Worm (Caenorhabditis elegans) whole organism, L4 larva: ENCODE measurements around the gene arx-2.

ENCODE experiments used
- F10B5.3 ChIP-seq: sonication (generic microtip); optimal IDR thresholded peaks from 2 replicates; lab custom pipeline; 2016; ENCODE audit warnings: mild to moderate bottlenecking, missing genetic modification characterization, missing compliant biosample characterization
- F26F4.8 ChIP-seq: fragments of 200-800 bp; sonication (Bioruptor generic); conservative IDR thresholded peaks from 2 replicates; pipeline ENCODE4 v1.3.6; 2022; ENCODE audit warnings: missing genetic modification characterization, missing compliant biosample characterization
- F37D6.2 ChIP-seq: sonication (generic microtip); optimal IDR thresholded peaks from 2 replicates; lab custom pipeline; 2016; ENCODE audit warnings: mild to moderate bottlenecking, missing genetic modification characterization, missing compliant biosample characterization
- F49E8.2 ChIP-seq: sonication (generic microtip); optimal IDR thresholded peaks from 2 replicates; lab custom pipeline; 2016; ENCODE audit warnings: missing compliant biosample characterization, mild to moderate bottlenecking, missing genetic modification characterization, borderline replicate concordance
- T20F7.1 ChIP-seq: fragments of 200-800 bp; sonication (Bioruptor generic); optimal IDR thresholded peaks from 2 replicates; lab custom pipeline; 2018; ENCODE audit warnings: mild to moderate bottlenecking, missing genetic modification characterization, missing compliant biosample characterization
- T26A8.4 ChIP-seq: fragments of 200-800 bp; sonication (Bioruptor generic); IDR thresholded peaks from 2 replicates; pipeline ENCODE4 v1.3.6; 2022; ENCODE audit warnings: missing genetic modification characterization, missing compliant biosample characterization
- Y105C5A.15 ChIP-seq: fragments of 200-800 bp; sonication (Bioruptor generic); IDR thresholded peaks from 2 replicates; pipeline ENCODE4 v1.3.6; 2022; ENCODE audit warnings: missing genetic modification characterization, missing compliant biosample characterization
- Y5F2A.4 ChIP-seq: fragments of 200-800 bp; sonication (Bioruptor generic); optimal IDR thresholded peaks from 2 replicates; lab custom pipeline; 2018; ENCODE audit warnings: mild to moderate bottlenecking, missing genetic modification characterization, missing compliant biosample characterization
- arid-1 ChIP-seq: fragments of 200-800 bp; sonication (Bioruptor generic); conservative IDR thresholded peaks from 2 replicates; pipeline ENCODE4 v1.3.6; 2022; ENCODE audit warnings: missing genetic modification reagents, missing genetic modification characterization, missing compliant biosample characterization
- ceh-20 ChIP-seq: fragments of 200-800 bp; sonication (Bioruptor generic); IDR thresholded peaks from 2 replicates; pipeline ENCODE4 v1.3.6; 2022; ENCODE audit warnings: missing genetic modification reagents, missing genetic modification characterization, missing compliant biosample characterization
- ceh-62 ChIP-seq: sonication (generic microtip); optimal IDR thresholded peaks from 2 replicates; lab custom pipeline; 2017; ENCODE audit warnings: missing biosample characterization, missing genetic modification characterization
- daf-19 ChIP-seq: fragments of 200-800 bp; sonication (Bioruptor generic); conservative IDR thresholded peaks from 2 replicates; pipeline ENCODE4 v1.3.6; 2022; ENCODE audit warnings: missing genetic modification characterization, missing compliant biosample characterization
- daf-8 ChIP-seq: fragments of 200-800 bp; sonication (Bioruptor generic); IDR thresholded peaks from 2 replicates; pipeline ENCODE4 v1.3.6; 2022; ENCODE audit warnings: missing genetic modification characterization, missing compliant biosample characterization
- dmd-6 ChIP-seq: fragments of 200-800 bp; sonication (Bioruptor generic); IDR thresholded peaks from 2 replicates; pipeline ENCODE4 v1.3.6; 2022; ENCODE audit warnings: missing genetic modification reagents, missing genetic modification characterization, missing compliant biosample characterization
- dmd-9 ChIP-seq: fragments of 200-800 bp; sonication (Bioruptor generic); IDR thresholded peaks from 2 replicates; pipeline ENCODE4 v1.3.6; 2022; ENCODE audit warnings: missing genetic modification reagents, missing genetic modification characterization, missing compliant biosample characterization
- dpl-1 ChIP-seq: fragments of 150-350 bp; optimal IDR thresholded peaks from 2 replicates; lab custom pipeline; 2014; ENCODE audit warnings: missing biosample characterization, missing genetic modification reagents, missing genetic modification characterization
- duxl-1 ChIP-seq: sonication (generic microtip); optimal IDR thresholded peaks from 2 replicates; lab custom pipeline; 2016; ENCODE audit warnings: mild to moderate bottlenecking, missing genetic modification characterization, moderate library complexity, missing compliant biosample characterization; ENCODE audit not compliant: poor library complexity
- dve-1 ChIP-seq: sonication (generic microtip); optimal IDR thresholded peaks from 2 replicates; lab custom pipeline; 2017; ENCODE audit warnings: antibody characterized with exemption, mild to moderate bottlenecking, missing genetic modification characterization, missing compliant biosample characterization; ENCODE audit not compliant: insufficient read depth
- egl-43 ChIP-seq: fragments of 200-800 bp; sonication (Bioruptor generic); IDR thresholded peaks from 2 replicates; pipeline ENCODE4 v1.3.6; 2022; ENCODE audit warnings: missing genetic modification reagents, missing genetic modification characterization, missing compliant biosample characterization
- fkh-10 ChIP-seq: fragments of 150-350 bp; optimal IDR thresholded peaks from 2 replicates; lab custom pipeline; 2014; ENCODE audit warnings: missing biosample characterization, missing genetic modification reagents, missing genetic modification characterization
- hlh-11 ChIP-seq: fragments of 200-800 bp; sonication (Bioruptor generic); optimal IDR thresholded peaks from 2 replicates; lab custom pipeline; 2018; ENCODE audit warnings: mild to moderate bottlenecking, missing genetic modification characterization, missing compliant biosample characterization
- hlh-30 ChIP-seq: sonication (generic microtip); optimal IDR thresholded peaks from 2 replicates; lab custom pipeline; 2017; ENCODE audit warnings: antibody characterized with exemption, mild to moderate bottlenecking, missing genetic modification characterization, missing compliant biosample characterization; ENCODE audit not compliant: insufficient read depth
- hmg-1.1 ChIP-seq: fragments of 200-800 bp; sonication (Bioruptor generic); IDR thresholded peaks from 2 replicates; pipeline ENCODE4 v1.3.6; 2022; ENCODE audit warnings: missing genetic modification reagents, missing genetic modification characterization, missing compliant biosample characterization
- lim-7 ChIP-seq: fragments of 200-800 bp; sonication (Bioruptor generic); IDR thresholded peaks from 2 replicates; pipeline ENCODE4 v1.3.6; 2022; ENCODE audit warnings: missing genetic modification characterization, missing compliant biosample characterization
- lin-15B ChIP-seq: fragments of 150-350 bp; sonication (generic microtip); optimal IDR thresholded peaks from 3 replicates; lab custom pipeline; 2014; ENCODE audit warnings: missing biosample characterization, missing genetic modification characterization
- madf-5 ChIP-seq, 2 experiments: fragments of 200-800 bp; sonication (Bioruptor generic); IDR thresholded peaks; 2 replicates each; pipeline ENCODE4 v1.3.6; 2022; ENCODE audit warnings: missing compliant biosample characterization in 2 of 2, missing genetic modification characterization in 2 of 2
- mdt-29 ChIP-seq: fragments of 200-800 bp; sonication (Bioruptor generic); IDR thresholded peaks from 2 replicates; pipeline ENCODE4 v1.3.6; 2022; ENCODE audit warnings: missing genetic modification reagents, missing genetic modification characterization, missing compliant biosample characterization
- mep-1 ChIP-seq: fragments of 150-350 bp; sonication (generic microtip); optimal IDR thresholded peaks from 3 replicates; lab custom pipeline; 2014; ENCODE audit warnings: missing biosample characterization, missing genetic modification characterization
- mxl-2 ChIP-seq: fragments of 200-800 bp; sonication (Bioruptor generic); conservative IDR thresholded peaks from 2 replicates; pipeline ENCODE4 v1.3.6; 2022; ENCODE audit warnings: missing genetic modification reagents, missing genetic modification characterization, missing compliant biosample characterization
- mxl-3 ChIP-seq: fragments of 200-800 bp; sonication (Bioruptor generic); optimal IDR thresholded peaks from 2 replicates; lab custom pipeline; 2018; ENCODE audit warnings: mild to moderate bottlenecking, missing genetic modification characterization, missing compliant biosample characterization
- nhr-102 ChIP-seq: sonication (generic microtip); optimal IDR thresholded peaks from 2 replicates; lab custom pipeline; 2016; ENCODE audit warnings: mild to moderate bottlenecking, missing genetic modification characterization, moderate library complexity, missing compliant biosample characterization
- nhr-111 ChIP-seq: fragments of 200-800 bp; sonication (Bioruptor generic); optimal IDR thresholded peaks from 2 replicates; lab custom pipeline; 2018; ENCODE audit warnings: mild to moderate bottlenecking, missing genetic modification characterization, missing compliant biosample characterization
- nhr-25 ChIP-seq: sonication (generic microtip); optimal IDR thresholded peaks from 2 replicates; lab custom pipeline; 2017; ENCODE audit warnings: missing genetic modification characterization, mild to moderate bottlenecking, missing compliant biosample characterization, antibody characterized with exemption, moderate library complexity, borderline replicate concordance; ENCODE audit not compliant: insufficient read depth
- nhr-28 ChIP-seq: fragments of 150-350 bp; optimal IDR thresholded peaks from 2 replicates; lab custom pipeline; 2014; ENCODE audit warnings: missing biosample characterization, missing genetic modification characterization
- nhr-41 ChIP-seq: fragments of 200-800 bp; sonication (Bioruptor generic); IDR thresholded peaks from 2 replicates; pipeline ENCODE4 v1.3.6; 2022; ENCODE audit warnings: missing genetic modification reagents, missing genetic modification characterization, missing compliant biosample characterization
- nhr-6 ChIP-seq: fragments of 150-350 bp; optimal IDR thresholded peaks from 2 replicates; lab custom pipeline; 2014; ENCODE audit warnings: missing biosample characterization, missing genetic modification characterization
- php-3 ChIP-seq: fragments of 200-800 bp; sonication (Bioruptor generic); IDR thresholded peaks from 2 replicates; pipeline ENCODE4 v1.3.6; 2022; ENCODE audit warnings: missing genetic modification reagents, missing genetic modification characterization, missing compliant biosample characterization
- rbr-2 ChIP-seq: sonication (generic microtip); optimal IDR thresholded peaks from 2 replicates; lab custom pipeline; 2016; ENCODE audit warnings: missing genotype, missing genetic modification characterization, missing compliant biosample characterization
- saeg-2 ChIP-seq: fragments of 200-800 bp; sonication (Bioruptor generic); IDR thresholded peaks from 2 replicates; pipeline ENCODE4 v1.3.6; 2022; ENCODE audit warnings: missing genetic modification reagents, missing genetic modification characterization, missing compliant biosample characterization
- skn-1 ChIP-seq: fragments of 150-350 bp; optimal IDR thresholded peaks from 2 replicates; lab custom pipeline; 2014; ENCODE audit warnings: missing biosample characterization, missing genetic modification characterization
- spr-3 ChIP-seq: fragments of 200-800 bp; sonication (Bioruptor generic); optimal IDR thresholded peaks from 2 replicates; lab custom pipeline; 2018; ENCODE audit warnings: mild to moderate bottlenecking, missing genetic modification characterization, missing compliant biosample characterization
- tag-97 ChIP-seq: fragments of 200-800 bp; sonication (Bioruptor generic); IDR thresholded peaks from 2 replicates; pipeline ENCODE4 v1.3.6; 2022; ENCODE audit warnings: missing genetic modification characterization, missing compliant biosample characterization
- tra-1 ChIP-seq: fragments of 200-800 bp; sonication (Bioruptor generic); IDR thresholded peaks from 2 replicates; pipeline ENCODE4 v1.3.6; 2022; ENCODE audit warnings: missing genetic modification reagents, missing genetic modification characterization, missing compliant biosample characterization
- vab-7 ChIP-seq: fragments of 200-800 bp; sonication (Bioruptor generic); IDR thresholded peaks from 2 replicates; pipeline ENCODE4 v1.3.6; 2022; ENCODE audit warnings: missing genetic modification reagents, missing genetic modification characterization, missing compliant biosample characterization
- zag-1 ChIP-seq: fragments of 150-350 bp; optimal IDR thresholded peaks from 2 replicates; lab custom pipeline; 2014; ENCODE audit warnings: missing biosample characterization, missing genetic modification characterization
- zfp-3 ChIP-seq: fragments of 200-800 bp; sonication (Bioruptor generic); conservative IDR thresholded peaks from 2 replicates; pipeline ENCODE4 v1.3.6; 2022; ENCODE audit warnings: missing genetic modification reagents, missing genetic modification characterization, missing compliant biosample characterization
- ztf-11 ChIP-seq: fragments of 150-350 bp; optimal IDR thresholded peaks from 2 replicates; lab custom pipeline; 2014; ENCODE audit warnings: missing biosample characterization, missing genetic modification characterization

Gene arx-2

ce11 chrV:10341905-10342328, 3.8 kb upstream of the arx-2 start, which contains the start of gene K07C5.13 (continued):
- TF ChIP-seq zfp-3 (peak; percentile 93), hmg-1.1 (GFP tag; lab: Robert Waterston, UW) (peak; percentile 90), php-3 (GFP tag; lab: Robert Waterston, UW) (peak; percentile 91), dpl-1 (GFP tag; lab: Kevin White, UChicago) (peak; percentile 47), F10B5.3 (tag; lab: Kevin White, UChicago) (peak; percentile 55), spr-3 (GFP tag; lab: Kevin White, UChicago) (peak; percentile 54), dmd-9 (GFP tag; lab: Robert Waterston, UW) (peak; percentile 94), arid-1 (peak; percentile 89), F49E8.2 (tag; lab: Kevin White, UChicago) (peak; percentile 78), madf-5 (GFP tag; IDR thresholded peaks at IDR 0.05; lab: Robert Waterston, UW) (peak in 1 of 2 experiments; percentile 83; a peak in 1 of 4 replicates), tra-1 (GFP tag; lab: Robert Waterston, UW) (peak; percentile 94), mxl-2 (peak; percentile 74; the same call in 1 of the 2 replicates), dve-1 (tag; lab: Kevin White, UChicago) (peak; percentile 9), lim-7 (0 out of 2 replicates have a peak, but pooled peaks have one; percentile 46), saeg-2 (GFP tag; lab: Robert Waterston, UW) (peak; percentile 90), nhr-41 (peak; percentile 24; the same call in 1 of the 2 replicates), nhr-6 (peak; percentile 0), vab-7 (GFP tag; lab: Robert Waterston, UW) (peak; percentile 78), hlh-11 (tag; lab: Kevin White, UChicago) (peak; percentile 88), egl-43 (GFP tag; lab: Robert Waterston, UW) (peak; percentile 94), Y105C5A.15 (0 out of 2 replicates have a peak, but pooled peaks have one; percentile 11), daf-19 (peak; percentile 72; the same call in 1 of the 2 replicates), T26A8.4 (peak; percentile 95), mdt-29 (peak; percentile 89), nhr-102 (peak; percentile 86)

DNA sequence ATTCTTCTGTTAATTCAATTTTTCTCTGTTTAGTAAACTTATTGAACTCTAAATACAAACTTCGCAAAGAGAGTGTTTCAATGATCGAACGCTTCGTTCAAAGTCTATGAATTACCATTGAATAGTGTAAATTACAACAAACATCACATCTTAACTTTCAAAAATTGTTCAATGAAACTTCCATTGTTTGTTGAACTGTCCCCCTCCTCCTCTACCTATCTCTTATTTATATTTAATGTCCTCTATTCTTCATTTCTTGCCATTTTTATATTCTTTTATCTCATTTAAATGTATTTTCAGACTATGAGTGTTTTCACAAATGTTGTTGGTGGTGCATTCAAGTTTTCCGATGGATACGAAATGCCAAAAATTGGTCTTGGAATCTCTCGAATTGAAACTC, 1.0 kb upstream of the arx-2 start, which contains the start of gene K07C5.2:
K07C5.2 (plus strand) TSS at position 301 of the 400 bp plus-strand sequence.
- TF ChIP-seq fkh-10 (GFP tag; lab: Kevin White, UChicago) (no peak), vab-7 (GFP tag; lab: Robert Waterston, UW) (no peak), ztf-11 (tag; lab: Kevin White, UChicago) (no peak), mdt-29 (no peak), F49E8.2 (tag; lab: Kevin White, UChicago) (no peak), ceh-62 (tag; lab: Kevin White, UChicago) (no peak)

ce11 chrV:10333843-10334242, 4.3 kb downstream of the arx-2 start:
- TF ChIP-seq T20F7.1 (GFP tag; lab: Kevin White, UChicago) (no peak), zag-1 (tag; lab: Kevin White, UChicago) (no peak), dmd-6 (peak; percentile 98), F26F4.8 (no peak), Y5F2A.4 (GFP tag; lab: Kevin White, UChicago) (no peak), tag-97 (GFP tag; lab: Robert Waterston, UW) (no peak), egl-43 (GFP tag; lab: Robert Waterston, UW) (no peak), lin-15B (tag; lab: Kevin White, UChicago) (no peak), mep-1 (no peak), nhr-111 (GFP tag; lab: Kevin White, UChicago) (no peak), hlh-30 (tag; lab: Kevin White, UChicago) (no peak), ceh-20 (GFP tag; lab: Robert Waterston, UW) (0 out of 2 replicates have a peak, but pooled peaks have one; percentile 21), duxl-1 (tag; lab: Kevin White, UChicago) (no peak), daf-8 (GFP tag; lab: Robert Waterston, UW) (no peak), nhr-28 (tag; lab: Kevin White, UChicago) (peak; percentile 47), rbr-2 (tag; lab: Kevin White, UChicago) (no peak), hlh-11 (tag; lab: Kevin White, UChicago) (peak; percentile 63), skn-1 (tag; lab: Kevin White, UChicago) (no peak), F37D6.2 (tag; lab: Kevin White, UChicago) (no peak), nhr-25 (tag; lab: Kevin White, UChicago) (no peak), mxl-3 (GFP tag; lab: Kevin White, UChicago) (no peak)
